Worm (Caenorhabditis elegans): ENCODE measurements around the gene C54D10.9.

- no peak for TF ChIP-seq npax-4 (tag; optimal IDR thresholded peaks at IDR 0.05)
- no peak for TF ChIP-seq ttx-3 (tag; optimal IDR thresholded peaks at IDR 0.05)
- no peak for TF ChIP-seq ceh-9 (tag; optimal IDR thresholded peaks at IDR 0.05)
- no peak for TF ChIP-seq ama-1 (optimal IDR thresholded peaks at IDR 0.05)
- no peak for TF ChIP-seq lin-11 (tag; optimal IDR thresholded peaks at IDR 0.05)
- no peak for TF ChIP-seq nhr-11 (tag; optimal IDR thresholded peaks at IDR 0.05)
Measured at ce11 chrV:12484585-12484984, 37.6 kb downstream of the C54D10.9 start, which contains the start of gene srt-39.

All from whole organism, late embryonic.